Fruit fly (Drosophila melanogaster) whole organism, embryonic: Measurements from ENCODE around the gene CBP.

Source experiments
- Ada2b ChIP-seq: fragments of 200-800 bp; sonication (Bioruptor generic); IDR thresholded peaks from 2 replicates; pipeline ENCODE4 v1.3.6; 2022; ENCODE audit warnings: missing biosample characterization, missing genetic modification characterization
- CG11398 ChIP-seq: fragments of 200-800 bp; sonication (Bioruptor generic); optimal IDR thresholded peaks from 2 replicates; lab custom pipeline; 2016; ENCODE audit warnings: missing biosample characterization, missing genetic modification characterization
- CG12659 ChIP-seq: fragments of 200-800 bp; sonication (Bioruptor generic); optimal IDR thresholded peaks from 3 replicates; lab custom pipeline; 2017; ENCODE audit warnings: mild to moderate bottlenecking, missing biosample characterization, missing genetic modification reagents, missing genetic modification characterization
- CG13287 ChIP-seq: fragments of 200-800 bp; sonication (Bioruptor generic); IDR thresholded peaks from 2 replicates; pipeline ENCODE4 v1.3.6; 2022; ENCODE audit warnings: missing biosample characterization, missing genetic modification characterization; ENCODE audit not compliant: partially characterized antibody
- CG14441 ChIP-seq: fragments of 200-800 bp; sonication (Bioruptor generic); IDR thresholded peaks from 2 replicates; pipeline ENCODE4 v1.3.6; 2022; ENCODE audit warnings: missing biosample characterization, missing genetic modification characterization
- CG16779 ChIP-seq: fragments of 200-800 bp; sonication (Bioruptor generic); IDR thresholded peaks from 2 replicates; pipeline ENCODE4 v1.3.6; 2022; ENCODE audit warnings: missing biosample characterization, missing genetic modification characterization
- CG17612 ChIP-seq: fragments of 200-800 bp; sonication (Bioruptor generic); IDR thresholded peaks from 2 replicates; pipeline ENCODE4 v1.3.6; 2022; ENCODE audit warnings: missing biosample characterization, missing genetic modification characterization
- CG2678 ChIP-seq: fragments of 200-800 bp; sonication (Bioruptor generic); optimal IDR thresholded peaks from 3 replicates; lab custom pipeline; 2019; ENCODE audit warnings: missing biosample characterization, mild to moderate bottlenecking, missing genetic modification characterization, moderate library complexity
- CG3065 ChIP-seq: fragments of 200-800 bp; sonication (Bioruptor generic); optimal IDR thresholded peaks from 2 replicates; lab custom pipeline; 2016; ENCODE audit warnings: missing biosample characterization, missing genetic modification characterization
- CG4328 ChIP-seq: fragments of 200-800 bp; sonication (Bioruptor generic); optimal IDR thresholded peaks from 3 replicates; lab custom pipeline; 2017; ENCODE audit warnings: missing biosample characterization, missing genetic modification reagents, missing genetic modification characterization
- CG4360 ChIP-seq: fragments of 200-800 bp; sonication (Bioruptor generic); IDR thresholded peaks from 2 replicates; pipeline ENCODE4 v1.3.6; 2022; ENCODE audit warnings: missing biosample characterization, missing genetic modification characterization
- CG43689 ChIP-seq: fragments of 200-800 bp; sonication (Bioruptor generic); IDR thresholded peaks from 2 replicates; pipeline ENCODE4 v1.3.6; 2022; ENCODE audit warnings: missing biosample characterization, missing genetic modification characterization
- CG7357 ChIP-seq: fragments of 200-800 bp; sonication (Bioruptor generic); IDR thresholded peaks from 3 replicates; pipeline ENCODE4 v1.3.6; 2022; ENCODE audit warnings: missing biosample characterization, missing genetic modification characterization
- CG7839 ChIP-seq: fragments of 200-800 bp; sonication (Bioruptor generic); optimal IDR thresholded peaks from 3 replicates; lab custom pipeline; 2018; ENCODE audit warnings: missing biosample characterization, mild to moderate bottlenecking, missing genetic modification characterization, moderate library complexity
- CG7928 ChIP-seq: fragments of 200-800 bp; sonication (Bioruptor generic); optimal IDR thresholded peaks from 2 replicates; lab custom pipeline; 2017; ENCODE audit warnings: missing biosample characterization, mild to moderate bottlenecking, missing genetic modification characterization
- CG7963 ChIP-seq: fragments of 200-800 bp; sonication (Bioruptor generic); IDR thresholded peaks from 3 replicates; pipeline ENCODE4 v1.3.6; 2022; ENCODE audit warnings: missing biosample characterization, missing genetic modification characterization; ENCODE audit not compliant: partially characterized antibody
- CoRest ChIP-seq: fragments of 200-800 bp; sonication (Bioruptor generic); optimal IDR thresholded peaks from 3 replicates; lab custom pipeline; 2018; ENCODE audit warnings: missing biosample characterization, mild to moderate bottlenecking, missing genetic modification characterization, moderate library complexity
- CrebB ChIP-seq: fragments of 200-800 bp; sonication (Bioruptor generic); optimal IDR thresholded peaks from 3 replicates; lab custom pipeline; 2018; ENCODE audit warnings: missing biosample characterization, mild to moderate bottlenecking, missing genetic modification characterization
- E2f1 ChIP-seq: fragments of 200-800 bp; sonication (Bioruptor generic); IDR thresholded peaks from 2 replicates; pipeline ENCODE4 v1.3.6; 2022; ENCODE audit warnings: missing biosample characterization, missing genetic modification characterization
- ERR ChIP-seq: fragments of 200-800 bp; sonication (Bioruptor generic); optimal IDR thresholded peaks from 2 replicates; lab custom pipeline; 2016; ENCODE audit warnings: missing biosample characterization, missing genetic modification characterization
- Fer3 ChIP-seq: fragments of 200-800 bp; sonication (Bioruptor generic); optimal IDR thresholded peaks from 2 replicates; lab custom pipeline; 2018; ENCODE audit warnings: missing biosample characterization, mild to moderate bottlenecking, missing genetic modification characterization, moderate library complexity
- HmgD ChIP-seq: fragments of 200-800 bp; sonication (Bioruptor generic); optimal IDR thresholded peaks from 3 replicates; lab custom pipeline; 2016; ENCODE audit warnings: missing biosample characterization, missing genetic modification characterization
- Hr78 ChIP-seq, 2 experiments: fragments of 200-800 bp in 1 of 2; fragments of >200 bp in 1 of 2; sonication (Bioruptor generic) in 1 of 2; optimal IDR thresholded peaks; 2 replicates each; lab custom pipeline; 2017 to 2019; ENCODE audit warnings: missing biosample characterization in 2 of 2, missing genetic modification characterization in 2 of 2, mild to moderate bottlenecking in 1 of 2, moderate library complexity in 1 of 2
- Hsf ChIP-seq: fragments of 200-800 bp; sonication (Bioruptor generic); optimal IDR thresholded peaks from 3 replicates; lab custom pipeline; 2016; ENCODE audit warnings: missing biosample characterization, missing genetic modification characterization
- Lim3 ChIP-seq: fragments of 200-800 bp; sonication (Bioruptor generic); IDR thresholded peaks from 2 replicates; pipeline ENCODE4 v1.3.6; 2022; ENCODE audit warnings: missing biosample characterization, missing genetic modification characterization
- Mrtf ChIP-seq: fragments of 200-800 bp; sonication (Bioruptor generic); IDR thresholded peaks from 3 replicates; pipeline ENCODE4 v1.3.6; 2022; ENCODE audit warnings: missing biosample characterization, missing genetic modification characterization
- NK7.1 ChIP-seq: fragments of 200-800 bp; sonication (Bioruptor generic); optimal IDR thresholded peaks from 3 replicates; lab custom pipeline; 2016; ENCODE audit warnings: missing biosample characterization, missing genetic modification characterization
- Sox100B ChIP-seq: fragments of 200-800 bp; sonication (Bioruptor generic); optimal IDR thresholded peaks from 3 replicates; lab custom pipeline; 2018; ENCODE audit warnings: missing biosample characterization, mild to moderate bottlenecking, missing genetic modification characterization
- Taf1 ChIP-seq: fragments of 200-800 bp; sonication (Bioruptor generic); IDR thresholded peaks from 2 replicates; pipeline ENCODE4 v1.3.6; 2022; ENCODE audit warnings: missing biosample characterization, missing genetic modification characterization
- bab2 ChIP-seq: fragments of 200-800 bp; sonication (Bioruptor generic); optimal IDR thresholded peaks from 2 replicates; lab custom pipeline; 2016; ENCODE audit warnings: missing biosample characterization, missing genetic modification characterization
- bigmax ChIP-seq: fragments of 200-800 bp; sonication (Bioruptor generic); optimal IDR thresholded peaks from 2 replicates; lab custom pipeline; 2018; ENCODE audit warnings: missing biosample characterization, mild to moderate bottlenecking, missing genetic modification characterization
- br ChIP-seq: fragments of >200 bp; optimal IDR thresholded peaks from 2 replicates; lab custom pipeline; 2017
- chinmo ChIP-seq: fragments of 200-800 bp; sonication (Bioruptor generic); IDR thresholded peaks from 4 replicates; pipeline ENCODE4 v1.3.6; 2022; ENCODE audit warnings: missing biosample characterization, missing genetic modification characterization; ENCODE audit not compliant: partially characterized antibody
- crc ChIP-seq: fragments of 200-800 bp; sonication (Bioruptor generic); optimal IDR thresholded peaks from 2 replicates; lab custom pipeline; 2016; ENCODE audit warnings: missing biosample characterization, missing genetic modification characterization
- dpn ChIP-seq, 2 experiments: fragments of 200-800 bp; sonication (Bioruptor generic); optimal IDR thresholded peaks; 3 replicates each; lab custom pipeline; 2016; ENCODE audit warnings: missing biosample characterization in 2 of 2, missing genetic modification characterization in 2 of 2
- ems ChIP-seq: fragments of 200-800 bp; sonication (Bioruptor generic); optimal IDR thresholded peaks from 3 replicates; lab custom pipeline; 2016; ENCODE audit warnings: missing biosample characterization, missing genetic modification characterization
- eve ChIP-seq, 2 experiments: fragments of >200 bp; optimal IDR thresholded peaks; 2 replicates each; lab custom pipeline; 2017; ENCODE audit warnings: missing biosample characterization in 2 of 2, missing genetic modification characterization in 2 of 2
- fu2 ChIP-seq: fragments of 200-800 bp; sonication (Bioruptor generic); optimal IDR thresholded peaks from 2 replicates; lab custom pipeline; 2016; ENCODE audit warnings: missing biosample characterization, missing genetic modification characterization
- gcm ChIP-seq: fragments of 200-800 bp; sonication (Bioruptor generic); optimal IDR thresholded peaks from 2 replicates; lab custom pipeline; 2019; ENCODE audit warnings: missing biosample characterization, mild to moderate bottlenecking, missing genetic modification characterization, moderate library complexity
- grau ChIP-seq: fragments of 200-800 bp; optimal IDR thresholded peaks from 3 replicates; lab custom pipeline; 2019; ENCODE audit warnings: missing biosample characterization, mild to moderate bottlenecking, missing genetic modification characterization, moderate library complexity
- ham ChIP-seq: fragments of 200-800 bp; sonication (Bioruptor generic); IDR thresholded peaks from 2 replicates; pipeline ENCODE4 v1.3.6; 2022; ENCODE audit warnings: missing biosample characterization, missing genetic modification characterization
- inv ChIP-seq: fragments of 200-800 bp; sonication (Bioruptor generic); IDR thresholded peaks from 2 replicates; pipeline ENCODE4 v1.3.6; 2022; ENCODE audit warnings: missing biosample characterization, missing genetic modification characterization; ENCODE audit not compliant: partially characterized antibody
- lbe ChIP-seq: fragments of 200-800 bp; sonication (Bioruptor generic); optimal IDR thresholded peaks from 2 replicates; lab custom pipeline; 2016; ENCODE audit warnings: missing biosample characterization, mild to moderate bottlenecking, missing genetic modification characterization
- maf-S ChIP-seq: fragments of 200-800 bp; sonication (Bioruptor generic); optimal IDR thresholded peaks from 2 replicates; lab custom pipeline; 2016; ENCODE audit warnings: missing biosample characterization, missing genetic modification characterization
- mirr ChIP-seq: fragments of 200-800 bp; sonication (Bioruptor generic); optimal IDR thresholded peaks from 3 replicates; lab custom pipeline; 2018; ENCODE audit warnings: missing biosample characterization, mild to moderate bottlenecking, missing genetic modification characterization
- nom ChIP-seq: fragments of 200-800 bp; sonication (Bioruptor generic); optimal IDR thresholded peaks from 2 replicates; lab custom pipeline; 2017; ENCODE audit warnings: missing biosample characterization, missing genetic modification characterization, mild to moderate bottlenecking, moderate library complexity, missing genetic modification reagents
- row ChIP-seq: fragments of 200-800 bp; sonication (Bioruptor generic); IDR thresholded peaks from 3 replicates; pipeline ENCODE4 v1.3.6; 2022; ENCODE audit warnings: missing biosample characterization, missing genetic modification characterization
- sim ChIP-seq: fragments of 200-800 bp; sonication (Bioruptor generic); IDR thresholded peaks from 2 replicates; pipeline ENCODE4 v1.3.6; 2022; ENCODE audit warnings: missing biosample characterization, missing genetic modification characterization
- so ChIP-seq: fragments of 200-800 bp; sonication (Bioruptor generic); IDR thresholded peaks from 3 replicates; pipeline ENCODE4 v1.3.6; 2022; ENCODE audit warnings: missing biosample characterization, missing genetic modification characterization
- tll ChIP-seq, 2 experiments: fragments of 200-800 bp in 1 of 2; fragments of >200 bp in 1 of 2; sonication (Bioruptor generic) in 1 of 2; optimal IDR thresholded peaks; 2 replicates each; lab custom pipeline; 2017 to 2019; ENCODE audit warnings: missing biosample characterization in 2 of 2, missing genetic modification characterization in 2 of 2, mild to moderate bottlenecking in 1 of 2, moderate library complexity in 1 of 2

Gene CBP

dm6 chrX:7290811-7291515 lies 46.2 kb upstream of the CBP start, which contains the start of gene unc-119 (continued):
- TF ChIP-seq Hsf (GFP tag; lab: Kevin White, UChicago): no peak
- no peak for TF ChIP-seq CG43689 (GFP tag; lab: Robert Waterston, UW)
- TF ChIP-seq maf-S (GFP tag; lab: Kevin White, UChicago): no peak
- TF ChIP-seq fu2: no peak
- no peak for TF ChIP-seq CrebB (tag; lab: Kevin White, UChicago)
- TF ChIP-seq CG7839 (tag; lab: Kevin White, UChicago): no peak
- no peak for TF ChIP-seq sim (GFP tag; lab: Robert Waterston, UW)
- TF ChIP-seq CG16779 (GFP tag; lab: Robert Waterston, UW): no peak
- TF ChIP-seq inv (GFP tag; lab: Robert Waterston, UW): peak; percentile 63
- no peak for TF ChIP-seq Hr78 (GFP tag; optimal IDR thresholded peaks at IDR 0.05; lab: Kevin White, UChicago)
- TF ChIP-seq lbe (GFP tag; lab: Kevin White, UChicago): no peak
- TF ChIP-seq HmgD: peak; percentile 47
- TF ChIP-seq nom (GFP tag; lab: Kevin White, UChicago): peak; percentile 92
- no peak for TF ChIP-seq crc (GFP tag; lab: Kevin White, UChicago)
- no peak for TF ChIP-seq Ada2b (GFP tag; lab: Robert Waterston, UW)
- no peak for TF ChIP-seq Fer3 (tag; lab: Kevin White, UChicago)
- TF ChIP-seq CG17612 (GFP tag; lab: Robert Waterston, UW): no peak
- TF ChIP-seq Lim3 (GFP tag; lab: Robert Waterston, UW): no peak
- no peak for TF ChIP-seq tll (GFP tag; optimal IDR thresholded peaks at IDR 0.05; lab: Kevin White, UChicago)
- no peak for TF ChIP-seq ham (GFP tag; lab: Robert Waterston, UW)
- no peak for TF ChIP-seq NK7.1
- no peak for TF ChIP-seq ems (GFP tag; lab: Kevin White, UChicago)
- 0 out of 3 replicates have a peak, but pooled peaks have one; percentile 23 for TF ChIP-seq row
- TF ChIP-seq dpn (GFP tag; optimal IDR thresholded peaks at IDR 0.05; lab: Kevin White, UChicago): no peak
- no peak for TF ChIP-seq CG7357 (GFP tag; lab: Robert Waterston, UW)
- TF ChIP-seq CG4328: no peak
- TF ChIP-seq CG12659 (GFP tag; lab: Kevin White, UChicago): peak; percentile 69
- TF ChIP-seq grau (tag; lab: Kevin White, UChicago): no peak
- TF ChIP-seq gcm (GFP tag; lab: Kevin White, UChicago): no peak
- no peak for TF ChIP-seq bigmax
- TF ChIP-seq CG14441 (GFP tag; lab: Robert Waterston, UW): no peak
- TF ChIP-seq so (GFP tag; lab: Robert Waterston, UW): no peak
- TF ChIP-seq Taf1 (GFP tag; lab: Robert Waterston, UW): no peak
- no peak for TF ChIP-seq E2f1
- no peak for TF ChIP-seq ERR (GFP tag; lab: Kevin White, UChicago)
- TF ChIP-seq CoRest (tag; lab: Kevin White, UChicago): peak; percentile 52
- no peak for TF ChIP-seq Sox100B (GFP tag; lab: Kevin White, UChicago)
- TF ChIP-seq CG13287 (GFP tag; lab: Robert Waterston, UW): peak; percentile 82
- TF ChIP-seq CG7963 (GFP tag; lab: Robert Waterston, UW): 0 out of 3 replicates have a peak, but pooled peaks have one; percentile 39
- TF ChIP-seq CG7928 (GFP tag; lab: Kevin White, UChicago): no peak
- TF ChIP-seq CG3065 (GFP tag; lab: Kevin White, UChicago): no peak
- no peak for TF ChIP-seq CG2678 (tag; lab: Kevin White, UChicago)
- peak; percentile 96 for TF ChIP-seq CG4360
- 0 out of 4 replicates have a peak, but pooled peaks have one; percentile 61 for TF ChIP-seq chinmo (GFP tag; lab: Robert Waterston, UW)
- TF ChIP-seq mirr (GFP tag; lab: Kevin White, UChicago): no peak
- no peak for TF ChIP-seq Mrtf (GFP tag; lab: Robert Waterston, UW)
- no peak for TF ChIP-seq br (lab: Kevin White, UChicago)
- no peak for TF ChIP-seq bab2 (GFP tag; lab: Kevin White, UChicago)
- no peak for TF ChIP-seq eve (GFP tag; optimal IDR thresholded peaks at IDR 0.05; lab: Kevin White, UChicago)
- TF ChIP-seq CG11398 (GFP tag; lab: Kevin White, UChicago): no peak
